Worm (Caenorhabditis elegans) whole organism, L1 larva: ENCODE measurements around the gene fbxa-67.

ENCODE experiments used
- C16A3.4 ChIP-seq: fragments of 150-350 bp; optimal IDR thresholded peaks from 2 replicates; lab custom pipeline; 2014; ENCODE audit warnings: missing biosample characterization, missing genetic modification characterization
- F16B12.6 ChIP-seq: fragments of 150-350 bp; optimal IDR thresholded peaks from 2 replicates; lab custom pipeline; 2014; ENCODE audit warnings: missing biosample characterization, missing genetic modification characterization
- Y116A8C.19 ChIP-seq: sonication (generic microtip); optimal IDR thresholded peaks from 2 replicates; lab custom pipeline; 2016; ENCODE audit warnings: missing compliant biosample characterization, missing genetic modification characterization, borderline replicate concordance
- aha-1 ChIP-seq: fragments of 150-350 bp; optimal IDR thresholded peaks from 2 replicates; lab custom pipeline; 2014; ENCODE audit warnings: missing biosample characterization, missing genetic modification characterization
- alr-1 ChIP-seq: fragments of 200-800 bp; sonication (Bioruptor generic); optimal IDR thresholded peaks from 2 replicates; lab custom pipeline; 2018; ENCODE audit warnings: borderline replicate concordance, mild to moderate bottlenecking, missing genetic modification characterization, missing compliant biosample characterization
- ama-1 ChIP-seq: fragments of 150-350 bp; optimal IDR thresholded peaks from 2 replicates; lab custom pipeline; 2014
- ceh-63 ChIP-seq: fragments of 200-800 bp; sonication (Bioruptor generic); optimal IDR thresholded peaks from 2 replicates; lab custom pipeline; 2018; ENCODE audit warnings: mild to moderate bottlenecking, missing genetic modification characterization, missing compliant biosample characterization
- ceh-88 ChIP-seq: fragments of 200-800 bp; sonication (Bioruptor generic); IDR thresholded peaks from 2 replicates; pipeline ENCODE4 v1.3.6; 2022; ENCODE audit warnings: missing genetic modification characterization, missing compliant biosample characterization
- dpl-1 ChIP-seq, 3 experiments: fragments of 150-350 bp in 2 of 3; sonication (generic microtip) in 1 of 3; optimal IDR thresholded peaks; 2 replicates each; lab custom pipeline; 2014 to 2017; ENCODE audit warnings: missing biosample characterization in 3 of 3, missing genetic modification characterization in 3 of 3, missing genetic modification reagents in 3 of 3
- dsc-1 ChIP-seq: sonication (generic microtip); optimal IDR thresholded peaks from 2 replicates; lab custom pipeline; 2016; ENCODE audit warnings: mild to moderate bottlenecking, missing genetic modification characterization, missing compliant biosample characterization
- efl-3 ChIP-seq: fragments of 200-800 bp; sonication (Bioruptor generic); optimal IDR thresholded peaks from 2 replicates; lab custom pipeline; 2018; ENCODE audit warnings: mild to moderate bottlenecking, missing genetic modification characterization, missing compliant biosample characterization
- egl-13 ChIP-seq: sonication (generic microtip); optimal IDR thresholded peaks from 2 replicates; lab custom pipeline; 2016; ENCODE audit warnings: missing genotype, missing genetic modification reagents, missing genetic modification characterization, missing compliant biosample characterization
- egl-27 ChIP-seq, 2 experiments: fragments of 150-350 bp in 1 of 2; sonication (generic microtip); optimal IDR thresholded peaks; 3 replicates each; lab custom pipeline; 2017 to 2018; ENCODE audit warnings: missing biosample characterization in 2 of 2, missing genetic modification characterization in 2 of 2, missing genetic modification reagents in 2 of 2
- elt-3 ChIP-seq, 6 experiments: fragments of 150-350 bp in 1 of 6; sonication (generic microtip); optimal IDR thresholded peaks; 2 replicates each; lab custom pipeline; 2017 to 2018; ENCODE audit warnings: missing biosample characterization in 6 of 6, missing genetic modification characterization in 6 of 6, inconsistent platforms in 1 of 6
- fkh-8 ChIP-seq: sonication (generic microtip); optimal IDR thresholded peaks from 2 replicates; lab custom pipeline; 2016; ENCODE audit warnings: mild to moderate bottlenecking, missing genetic modification characterization, missing compliant biosample characterization
- fos-1 ChIP-seq: fragments of 150-350 bp; optimal IDR thresholded peaks from 2 replicates; lab custom pipeline; 2014; ENCODE audit warnings: missing biosample characterization, missing genetic modification characterization
- grh-1 ChIP-seq: fragments of 200-800 bp; sonication (Bioruptor generic); IDR thresholded peaks from 2 replicates; pipeline ENCODE4 v1.3.6; 2022; ENCODE audit warnings: missing genetic modification reagents, missing genetic modification characterization, missing compliant biosample characterization
- irx-1 ChIP-seq: sonication (generic microtip); optimal IDR thresholded peaks from 2 replicates; lab custom pipeline; 2016; ENCODE audit warnings: missing genetic modification characterization, missing compliant biosample characterization
- isw-1 ChIP-seq: fragments of 200-800 bp; sonication (Bioruptor generic); IDR thresholded peaks from 2 replicates; pipeline ENCODE4 v1.3.6; 2022; ENCODE audit warnings: missing genetic modification characterization, missing compliant biosample characterization
- jun-1 ChIP-seq: fragments of 150-350 bp; optimal IDR thresholded peaks from 2 replicates; lab custom pipeline; 2014; ENCODE audit warnings: missing biosample characterization, missing genetic modification reagents, missing genetic modification characterization
- lin-14 ChIP-seq: fragments of 200-800 bp; sonication (Bioruptor generic); optimal IDR thresholded peaks from 2 replicates; lab custom pipeline; 2018; ENCODE audit warnings: mild to moderate bottlenecking, missing genetic modification characterization, moderate library complexity, missing compliant biosample characterization
- lin-15B ChIP-seq: fragments of 150-350 bp; sonication (generic microtip); optimal IDR thresholded peaks from 3 replicates; lab custom pipeline; 2014; ENCODE audit warnings: missing biosample characterization, missing genetic modification characterization
- lin-35 ChIP-seq, 2 experiments: fragments of 150-350 bp; optimal IDR thresholded peaks; 2 replicates each; lab custom pipeline; 2014; ENCODE audit warnings: missing biosample characterization in 2 of 2, missing genetic modification characterization in 2 of 2, missing genetic modification reagents in 2 of 2
- lin-39 ChIP-seq: fragments of 150-350 bp; optimal IDR thresholded peaks from 2 replicates; lab custom pipeline; 2014; ENCODE audit warnings: missing biosample characterization, missing genetic modification reagents, missing genetic modification characterization
- lsy-2 ChIP-seq, 2 experiments: fragments of 150-350 bp; optimal IDR thresholded peaks; 2 replicates each; lab custom pipeline; 2014; ENCODE audit warnings: missing biosample characterization in 2 of 2, missing genetic modification characterization in 2 of 2
- mab-9 ChIP-seq: fragments of 200-800 bp; sonication (Bioruptor generic); IDR thresholded peaks from 2 replicates; pipeline ENCODE4 v1.3.6; 2022; ENCODE audit warnings: missing genetic modification reagents, missing genetic modification characterization, missing compliant biosample characterization
- mdl-1 ChIP-seq, 2 experiments: fragments of 150-350 bp; optimal IDR thresholded peaks; 2 replicates each; lab custom pipeline; 2014 to 2017; ENCODE audit warnings: missing biosample characterization in 2 of 2, missing genetic modification characterization in 2 of 2, inconsistent platforms in 1 of 2
- mep-1 ChIP-seq: fragments of 150-350 bp; optimal IDR thresholded peaks from 2 replicates; lab custom pipeline; 2014; ENCODE audit warnings: missing biosample characterization, missing genetic modification characterization
- nhr-11 ChIP-seq: fragments of 150-350 bp; optimal IDR thresholded peaks from 2 replicates; lab custom pipeline; 2014; ENCODE audit warnings: missing biosample characterization, missing genetic modification characterization
- nhr-12 ChIP-seq: sonication (generic microtip); optimal IDR thresholded peaks from 2 replicates; lab custom pipeline; 2017; ENCODE audit warnings: missing biosample characterization, missing genetic modification characterization
- nhr-19 ChIP-seq: fragments of 200-800 bp; sonication (Bioruptor generic); conservative IDR thresholded peaks from 2 replicates; pipeline ENCODE4 v1.3.6; 2022; ENCODE audit warnings: missing genetic modification characterization, missing compliant biosample characterization
- nhr-237 ChIP-seq: fragments of 150-350 bp; optimal IDR thresholded peaks from 2 replicates; lab custom pipeline; 2014; ENCODE audit warnings: missing biosample characterization, missing genetic modification characterization
- nhr-28 ChIP-seq: fragments of 150-350 bp; optimal IDR thresholded peaks from 2 replicates; lab custom pipeline; 2014; ENCODE audit warnings: missing biosample characterization, missing genetic modification characterization
- nhr-76 ChIP-seq: sonication (generic microtip); optimal IDR thresholded peaks from 2 replicates; lab custom pipeline; 2017; ENCODE audit warnings: missing biosample characterization, missing genetic modification characterization
- nhr-77 ChIP-seq: fragments of 150-350 bp; optimal IDR thresholded peaks from 2 replicates; lab custom pipeline; 2014; ENCODE audit warnings: missing biosample characterization, missing genetic modification characterization
- nhr-85 ChIP-seq: sonication (generic microtip); peaks from one replicate; lab custom pipeline; 2016; ENCODE audit warnings: missing genetic modification characterization, inconsistent platforms, missing compliant biosample characterization
- nhr-90 ChIP-seq: sonication (generic microtip); optimal IDR thresholded peaks from 2 replicates; lab custom pipeline; 2016; ENCODE audit warnings: mild to moderate bottlenecking, missing genetic modification characterization, missing compliant biosample characterization; ENCODE audit not compliant: poor library complexity
- pax-3 ChIP-seq: fragments of 200-800 bp; sonication (Bioruptor generic); optimal IDR thresholded peaks from 2 replicates; lab custom pipeline; 2018; ENCODE audit warnings: mild to moderate bottlenecking, missing genetic modification characterization, moderate library complexity, missing compliant biosample characterization
- snu-23 ChIP-seq: sonication (generic microtip); optimal IDR thresholded peaks from 2 replicates; lab custom pipeline; 2016; ENCODE audit warnings: missing genetic modification characterization, missing compliant biosample characterization
- sox-4 ChIP-seq: sonication (generic microtip); optimal IDR thresholded peaks from 2 replicates; lab custom pipeline; 2016; ENCODE audit warnings: missing genetic modification characterization, missing compliant biosample characterization
- sup-37 ChIP-seq: fragments of 200-800 bp; sonication (Bioruptor generic); optimal IDR thresholded peaks from 2 replicates; lab custom pipeline; 2018; ENCODE audit warnings: mild to moderate bottlenecking, missing genetic modification characterization, missing compliant biosample characterization
- tlp-1 ChIP-seq: fragments of 150-350 bp; optimal IDR thresholded peaks from 2 replicates; lab custom pipeline; 2014; ENCODE audit warnings: missing biosample characterization, missing genetic modification characterization
- unc-130 ChIP-seq: fragments of 150-350 bp; optimal IDR thresholded peaks from 2 replicates; lab custom pipeline; 2017; ENCODE audit warnings: missing biosample characterization, missing genetic modification characterization, inconsistent platforms
- unc-30 ChIP-seq: sonication (generic microtip); optimal IDR thresholded peaks from 2 replicates; lab custom pipeline; 2017; ENCODE audit warnings: missing biosample characterization, missing genetic modification characterization
- unc-62 ChIP-seq: fragments of 150-350 bp; optimal IDR thresholded peaks from 2 replicates; lab custom pipeline; 2014; ENCODE audit warnings: missing biosample characterization, missing genetic modification reagents, missing genetic modification characterization
- unc-98 ChIP-seq: fragments of 200-800 bp; sonication (Bioruptor generic); IDR thresholded peaks from 2 replicates; pipeline ENCODE4 v1.3.6; 2022; ENCODE audit warnings: missing genetic modification characterization, missing compliant biosample characterization
- vab-15 ChIP-seq: sonication (generic microtip); optimal IDR thresholded peaks from 2 replicates; lab custom pipeline; 2017; ENCODE audit warnings: missing genotype, mild to moderate bottlenecking, missing genetic modification characterization, missing compliant biosample characterization
- zag-1 ChIP-seq: fragments of 150-350 bp; optimal IDR thresholded peaks from 2 replicates; lab custom pipeline; 2014; ENCODE audit warnings: missing biosample characterization, missing genetic modification characterization
- zip-4 ChIP-seq: fragments of 200-800 bp; sonication (Bioruptor generic); optimal IDR thresholded peaks from 2 replicates; lab custom pipeline; 2018; ENCODE audit warnings: mild to moderate bottlenecking, missing genetic modification characterization, moderate library complexity, missing compliant biosample characterization
- ztf-11 ChIP-seq, 2 experiments: sonication (generic microtip); optimal IDR thresholded peaks; 2 replicates each; lab custom pipeline; 2016 to 2017; ENCODE audit warnings: missing genetic modification characterization in 2 of 2, missing biosample characterization in 1 of 2, missing compliant biosample characterization in 1 of 2

fbxa-67 gene

ce11 chrIII:910540-911311 lies 39.7 kb downstream of the fbxa-67 start, which contains the start of the genes F23H11.5 and bra-2 (continued):
- TF ChIP-seq unc-62 (GFP tag; lab: Kevin White, UChicago) (no peak), lin-14 (GFP tag; lab: Kevin White, UChicago) (no peak), Y116A8C.19 (no peak), nhr-11 (tag; lab: Kevin White, UChicago) (no peak), nhr-85 (tag; lab: Kevin White, UChicago) (no peak), zag-1 (tag; lab: Kevin White, UChicago) (no peak), ceh-88 (GFP tag; lab: Robert Waterston, UW) (no peak), nhr-76 (tag; lab: Kevin White, UChicago) (no peak), grh-1 (GFP tag; lab: Robert Waterston, UW) (no peak), lsy-2 (tag; optimal IDR thresholded peaks at IDR 0.05; lab: Kevin White, UChicago) (peak; percentile 50 to 82), vab-15 (no peak), nhr-12 (tag; lab: Kevin White, UChicago) (no peak), nhr-19 (no peak), lin-15B (tag; lab: Kevin White, UChicago) (no peak), mab-9 (GFP tag; lab: Robert Waterston, UW) (no peak), isw-1 (GFP tag; lab: Robert Waterston, UW) (no peak), fkh-8 (no peak), snu-23 (GFP tag; lab: Kevin White, UChicago) (peak; percentile 44), sup-37 (no peak), unc-30 (tag; lab: Kevin White, UChicago) (no peak), ztf-11 (tag; optimal IDR thresholded peaks at IDR 0.05; lab: Kevin White, UChicago) (no peak), mdl-1 (tag; optimal IDR thresholded peaks at IDR 0.05; lab: Kevin White, UChicago) (no peak), dpl-1 (GFP tag; optimal IDR thresholded peaks at IDR 0.05; lab: Kevin White, UChicago) (peak in 2 of 3 experiments; percentile 27 to 43), egl-13 (tag; lab: Kevin White, UChicago) (no peak), pax-3 (tag; lab: Kevin White, UChicago) (no peak), zip-4 (GFP tag; lab: Kevin White, UChicago) (no peak), unc-98 (GFP tag; lab: Robert Waterston, UW) (no peak), dsc-1 (tag; lab: Kevin White, UChicago) (no peak), egl-27 (tag; optimal IDR thresholded peaks at IDR 0.05; lab: Kevin White, UChicago) (no peak), jun-1 (no peak), efl-3 (no peak), aha-1 (tag; lab: Kevin White, UChicago) (no peak), irx-1 (tag; lab: Kevin White, UChicago) (no peak), mep-1 (tag; lab: Kevin White, UChicago) (no peak), nhr-28 (tag; lab: Kevin White, UChicago) (no peak), tlp-1 (no peak), C16A3.4 (peak; percentile 48), lin-39 (tag; lab: Kevin White, UChicago) (no peak), nhr-90 (no peak), nhr-237 (tag; lab: Kevin White, UChicago) (no peak), unc-130 (peak; percentile 36), F16B12.6 (peak; percentile 27), fos-1 (no peak), ama-1 (lab: Kevin White, UChicago) (no peak), elt-3 (tag; optimal IDR thresholded peaks at IDR 0.05; lab: Kevin White, UChicago) (peak in 1 of 6 experiments; percentile 5), alr-1 (tag; lab: Kevin White, UChicago) (no peak), ceh-63 (GFP tag; lab: Kevin White, UChicago) (no peak), nhr-77 (tag; lab: Kevin White, UChicago) (no peak), lin-35 (GFP tag; optimal IDR thresholded peaks at IDR 0.05; lab: Kevin White, UChicago) (peak; percentile 33 to 41), sox-4 (tag; lab: Kevin White, UChicago) (no peak)
